Worm (Caenorhabditis elegans) whole organism, L1 larva: ENCODE measurements around the gene gdi-1.

Experiments used
- C16A3.4 ChIP-seq: fragments of 150-350 bp; optimal IDR thresholded peaks from 2 replicates; lab custom pipeline; 2014; ENCODE audit warnings: missing biosample characterization, missing genetic modification characterization
- alr-1 ChIP-seq: fragments of 200-800 bp; sonication (Bioruptor generic); optimal IDR thresholded peaks from 2 replicates; lab custom pipeline; 2018; ENCODE audit warnings: borderline replicate concordance, mild to moderate bottlenecking, missing genetic modification characterization, missing compliant biosample characterization
- aly-2 ChIP-seq: fragments of 150-350 bp; optimal IDR thresholded peaks from 2 replicates; lab custom pipeline; 2014; ENCODE audit warnings: missing biosample characterization, missing genetic modification characterization
- ama-1 ChIP-seq: fragments of 150-350 bp; optimal IDR thresholded peaks from 2 replicates; lab custom pipeline; 2014
- blmp-1 ChIP-seq: fragments of 150-350 bp; optimal IDR thresholded peaks from 2 replicates; lab custom pipeline; 2014; ENCODE audit warnings: missing biosample characterization, missing genetic modification characterization
- ceh-63 ChIP-seq: fragments of 200-800 bp; sonication (Bioruptor generic); optimal IDR thresholded peaks from 2 replicates; lab custom pipeline; 2018; ENCODE audit warnings: mild to moderate bottlenecking, missing genetic modification characterization, missing compliant biosample characterization
- ceh-8 ChIP-seq: fragments of 200-800 bp; sonication (Bioruptor generic); optimal IDR thresholded peaks from 2 replicates; lab custom pipeline; 2018; ENCODE audit warnings: mild to moderate bottlenecking, missing genetic modification characterization, moderate library complexity, missing compliant biosample characterization
- ceh-88 ChIP-seq: fragments of 200-800 bp; sonication (Bioruptor generic); IDR thresholded peaks from 2 replicates; pipeline ENCODE4 v1.3.6; 2022; ENCODE audit warnings: missing genetic modification characterization, missing compliant biosample characterization
- ceh-90 ChIP-seq: sonication (generic microtip); optimal IDR thresholded peaks from 2 replicates; lab custom pipeline; 2016; ENCODE audit warnings: missing genetic modification characterization, missing compliant biosample characterization
- dsc-1 ChIP-seq: sonication (generic microtip); optimal IDR thresholded peaks from 2 replicates; lab custom pipeline; 2016; ENCODE audit warnings: mild to moderate bottlenecking, missing genetic modification characterization, missing compliant biosample characterization
- efl-3 ChIP-seq: fragments of 200-800 bp; sonication (Bioruptor generic); optimal IDR thresholded peaks from 2 replicates; lab custom pipeline; 2018; ENCODE audit warnings: mild to moderate bottlenecking, missing genetic modification characterization, missing compliant biosample characterization
- egl-27 ChIP-seq, 2 experiments: fragments of 150-350 bp in 1 of 2; sonication (generic microtip); optimal IDR thresholded peaks; 3 replicates each; lab custom pipeline; 2017 to 2018; ENCODE audit warnings: missing biosample characterization in 2 of 2, missing genetic modification characterization in 2 of 2, missing genetic modification reagents in 2 of 2
- elt-2 ChIP-seq: sonication (generic microtip); optimal IDR thresholded peaks from 2 replicates; lab custom pipeline; 2016; ENCODE audit warnings: missing genetic modification characterization, mild to moderate bottlenecking, inconsistent platforms, missing compliant biosample characterization, missing genetic modification reagents
- elt-3 ChIP-seq, 6 experiments: fragments of 150-350 bp in 1 of 6; sonication (generic microtip); optimal IDR thresholded peaks; 2 replicates each; lab custom pipeline; 2017 to 2018; ENCODE audit warnings: missing biosample characterization in 6 of 6, missing genetic modification characterization in 6 of 6, inconsistent platforms in 1 of 6
- ets-5 ChIP-seq: fragments of 200-800 bp; sonication (Bioruptor generic); IDR thresholded peaks from 2 replicates; pipeline ENCODE4 v1.3.6; 2022; ENCODE audit warnings: missing genetic modification characterization, missing compliant biosample characterization
- fkh-10 ChIP-seq: sonication (generic microtip); optimal IDR thresholded peaks from 2 replicates; lab custom pipeline; 2017; ENCODE audit warnings: missing biosample characterization, missing genetic modification reagents, missing genetic modification characterization
- fkh-8 ChIP-seq: sonication (generic microtip); optimal IDR thresholded peaks from 2 replicates; lab custom pipeline; 2016; ENCODE audit warnings: mild to moderate bottlenecking, missing genetic modification characterization, missing compliant biosample characterization
- fos-1 ChIP-seq: fragments of 150-350 bp; optimal IDR thresholded peaks from 2 replicates; lab custom pipeline; 2014; ENCODE audit warnings: missing biosample characterization, missing genetic modification characterization
- grh-1 ChIP-seq: fragments of 200-800 bp; sonication (Bioruptor generic); IDR thresholded peaks from 2 replicates; pipeline ENCODE4 v1.3.6; 2022; ENCODE audit warnings: missing genetic modification reagents, missing genetic modification characterization, missing compliant biosample characterization
- hlh-17 ChIP-seq: fragments of 200-800 bp; sonication (Bioruptor generic); optimal IDR thresholded peaks from 2 replicates; lab custom pipeline; 2018; ENCODE audit warnings: missing genetic modification characterization, mild to moderate bottlenecking, missing compliant biosample characterization, moderate library complexity, borderline replicate concordance
- hlh-4 ChIP-seq: sonication (generic microtip); optimal IDR thresholded peaks from 2 replicates; lab custom pipeline; 2016; ENCODE audit warnings: mild to moderate bottlenecking, missing genetic modification characterization, missing compliant biosample characterization
- hpl-2 ChIP-seq: fragments of 150-350 bp; optimal IDR thresholded peaks from 2 replicates; lab custom pipeline; 2014; ENCODE audit warnings: missing biosample characterization, missing genetic modification reagents, missing genetic modification characterization
- irx-1 ChIP-seq: sonication (generic microtip); optimal IDR thresholded peaks from 2 replicates; lab custom pipeline; 2016; ENCODE audit warnings: missing genetic modification characterization, missing compliant biosample characterization
- isw-1 ChIP-seq: fragments of 200-800 bp; sonication (Bioruptor generic); IDR thresholded peaks from 2 replicates; pipeline ENCODE4 v1.3.6; 2022; ENCODE audit warnings: missing genetic modification characterization, missing compliant biosample characterization
- lin-13 ChIP-seq: fragments of 150-350 bp; optimal IDR thresholded peaks from 2 replicates; lab custom pipeline; 2014; ENCODE audit warnings: missing biosample characterization, missing genetic modification reagents, missing genetic modification characterization
- lin-35 ChIP-seq, 2 experiments: fragments of 150-350 bp; optimal IDR thresholded peaks; 2 replicates each; lab custom pipeline; 2014; ENCODE audit warnings: missing biosample characterization in 2 of 2, missing genetic modification characterization in 2 of 2, missing genetic modification reagents in 2 of 2
- lin-39 ChIP-seq: fragments of 150-350 bp; optimal IDR thresholded peaks from 2 replicates; lab custom pipeline; 2014; ENCODE audit warnings: missing biosample characterization, missing genetic modification reagents, missing genetic modification characterization
- mab-9 ChIP-seq: fragments of 200-800 bp; sonication (Bioruptor generic); IDR thresholded peaks from 2 replicates; pipeline ENCODE4 v1.3.6; 2022; ENCODE audit warnings: missing genetic modification reagents, missing genetic modification characterization, missing compliant biosample characterization
- mdl-1 ChIP-seq, 2 experiments: fragments of 150-350 bp; optimal IDR thresholded peaks; 2 replicates each; lab custom pipeline; 2014 to 2017; ENCODE audit warnings: missing biosample characterization in 2 of 2, missing genetic modification characterization in 2 of 2, inconsistent platforms in 1 of 2
- mef-2 ChIP-seq: fragments of 150-350 bp; optimal IDR thresholded peaks from 2 replicates; lab custom pipeline; 2014; ENCODE audit warnings: missing biosample characterization, missing genetic modification characterization
- mep-1 ChIP-seq: fragments of 150-350 bp; optimal IDR thresholded peaks from 2 replicates; lab custom pipeline; 2014; ENCODE audit warnings: missing biosample characterization, missing genetic modification characterization
- nhr-19 ChIP-seq: fragments of 200-800 bp; sonication (Bioruptor generic); conservative IDR thresholded peaks from 2 replicates; pipeline ENCODE4 v1.3.6; 2022; ENCODE audit warnings: missing genetic modification characterization, missing compliant biosample characterization
- nhr-20 ChIP-seq: sonication (generic microtip); optimal IDR thresholded peaks from 2 replicates; lab custom pipeline; 2016; ENCODE audit warnings: mild to moderate bottlenecking, missing genetic modification characterization, missing compliant biosample characterization
- nhr-28 ChIP-seq: fragments of 150-350 bp; optimal IDR thresholded peaks from 2 replicates; lab custom pipeline; 2014; ENCODE audit warnings: missing biosample characterization, missing genetic modification characterization
- nhr-47 ChIP-seq: sonication (generic microtip); optimal IDR thresholded peaks from 2 replicates; lab custom pipeline; 2016; ENCODE audit warnings: mild to moderate bottlenecking, missing genetic modification characterization, moderate library complexity, missing compliant biosample characterization
- nhr-71 ChIP-seq: sonication (generic microtip); optimal IDR thresholded peaks from 2 replicates; lab custom pipeline; 2016; ENCODE audit warnings: mild to moderate bottlenecking, missing genetic modification characterization, moderate library complexity, missing compliant biosample characterization
- nhr-85 ChIP-seq: sonication (generic microtip); peaks from one replicate; lab custom pipeline; 2016; ENCODE audit warnings: missing genetic modification characterization, inconsistent platforms, missing compliant biosample characterization
- pax-3 ChIP-seq: fragments of 200-800 bp; sonication (Bioruptor generic); optimal IDR thresholded peaks from 2 replicates; lab custom pipeline; 2018; ENCODE audit warnings: mild to moderate bottlenecking, missing genetic modification characterization, moderate library complexity, missing compliant biosample characterization
- pqm-1 ChIP-seq: sonication (generic microtip); optimal IDR thresholded peaks from 3 replicates; lab custom pipeline; 2017; ENCODE audit warnings: missing biosample characterization, missing genetic modification characterization
- rnt-1 ChIP-seq: sonication (generic microtip); optimal IDR thresholded peaks from 2 replicates; lab custom pipeline; 2016; ENCODE audit warnings: mild to moderate bottlenecking, missing genetic modification characterization, moderate library complexity, missing compliant biosample characterization
- skn-1 ChIP-seq: fragments of 150-350 bp; optimal IDR thresholded peaks from 2 replicates; lab custom pipeline; 2014; ENCODE audit warnings: missing biosample characterization, missing genetic modification characterization
- snpc-4 ChIP-seq: fragments of 150-350 bp; optimal IDR thresholded peaks from 2 replicates; lab custom pipeline; 2014; ENCODE audit warnings: missing biosample characterization, missing genetic modification characterization
- snu-23 ChIP-seq: sonication (generic microtip); optimal IDR thresholded peaks from 2 replicates; lab custom pipeline; 2016; ENCODE audit warnings: missing genetic modification characterization, missing compliant biosample characterization
- sox-4 ChIP-seq: sonication (generic microtip); optimal IDR thresholded peaks from 2 replicates; lab custom pipeline; 2016; ENCODE audit warnings: missing genetic modification characterization, missing compliant biosample characterization
- sptf-1 ChIP-seq: fragments of 150-350 bp; optimal IDR thresholded peaks from 2 replicates; lab custom pipeline; 2014; ENCODE audit warnings: missing biosample characterization, missing genetic modification characterization
- sup-37 ChIP-seq: fragments of 200-800 bp; sonication (Bioruptor generic); optimal IDR thresholded peaks from 2 replicates; lab custom pipeline; 2018; ENCODE audit warnings: mild to moderate bottlenecking, missing genetic modification characterization, missing compliant biosample characterization
- swsn-7 ChIP-seq: sonication (generic microtip); optimal IDR thresholded peaks from 2 replicates; lab custom pipeline; 2016; ENCODE audit warnings: missing genetic modification characterization, missing compliant biosample characterization
- unc-30 ChIP-seq: sonication (generic microtip); optimal IDR thresholded peaks from 2 replicates; lab custom pipeline; 2017; ENCODE audit warnings: missing biosample characterization, missing genetic modification characterization
- unc-62 ChIP-seq: fragments of 150-350 bp; optimal IDR thresholded peaks from 2 replicates; lab custom pipeline; 2014; ENCODE audit warnings: missing biosample characterization, missing genetic modification reagents, missing genetic modification characterization
- unc-86 ChIP-seq: sonication (generic microtip); optimal IDR thresholded peaks from 2 replicates; lab custom pipeline; 2016; ENCODE audit warnings: missing genetic modification characterization, missing compliant biosample characterization
- zag-1 ChIP-seq: fragments of 150-350 bp; optimal IDR thresholded peaks from 2 replicates; lab custom pipeline; 2014; ENCODE audit warnings: missing biosample characterization, missing genetic modification characterization
- zip-4 ChIP-seq: fragments of 200-800 bp; sonication (Bioruptor generic); optimal IDR thresholded peaks from 2 replicates; lab custom pipeline; 2018; ENCODE audit warnings: mild to moderate bottlenecking, missing genetic modification characterization, moderate library complexity, missing compliant biosample characterization
- ztf-11 ChIP-seq, 2 experiments: sonication (generic microtip); optimal IDR thresholded peaks; 2 replicates each; lab custom pipeline; 2016 to 2017; ENCODE audit warnings: missing genetic modification characterization in 2 of 2, missing biosample characterization in 1 of 2, missing compliant biosample characterization in 1 of 2
- ztf-4 ChIP-seq: fragments of 150-350 bp; optimal IDR thresholded peaks from 2 replicates; lab custom pipeline; 2014; ENCODE audit warnings: missing biosample characterization, missing genetic modification characterization

Gene gdi-1

DNA sequence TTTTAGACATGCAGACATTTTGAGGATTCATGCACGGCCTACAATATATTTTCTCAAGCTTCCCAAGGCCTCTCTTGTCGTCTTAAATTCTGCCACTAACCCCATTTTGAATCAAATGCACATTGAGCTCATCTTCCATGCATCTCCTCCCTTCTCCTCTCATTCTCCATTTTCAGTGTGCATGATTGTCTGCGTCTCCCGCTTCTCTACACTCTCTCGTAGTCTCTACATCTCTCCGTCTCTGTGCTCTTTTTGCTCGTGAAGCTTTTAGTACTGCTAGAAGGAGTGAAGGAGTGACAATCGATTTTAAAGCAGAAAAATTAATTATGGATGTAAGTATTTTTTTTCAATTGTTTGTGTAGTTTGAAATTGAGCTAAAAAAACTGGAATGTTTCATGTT lies 44.2 kb upstream of the gdi-1 start, which contains the start of gene Y57G11C.22 (continued):
- TF ChIP-seq mef-2 (no peak), rnt-1 (tag; lab: Kevin White, UChicago) (no peak), pqm-1 (tag; lab: Kevin White, UChicago) (no peak), hpl-2 (GFP tag; lab: Kevin White, UChicago) (no peak), nhr-71 (tag; lab: Kevin White, UChicago) (peak; percentile 63), mab-9 (GFP tag; lab: Robert Waterston, UW) (no peak), ceh-90 (no peak), alr-1 (tag; lab: Kevin White, UChicago) (no peak), sup-37 (GFP tag; lab: Kevin White, UChicago) (no peak), unc-86 (tag; lab: Kevin White, UChicago) (peak; percentile 63), sox-4 (tag; lab: Kevin White, UChicago) (peak; percentile 14), zag-1 (tag; lab: Kevin White, UChicago) (no peak), nhr-47 (tag; lab: Kevin White, UChicago) (peak; percentile 67), ceh-88 (GFP tag; lab: Robert Waterston, UW) (no peak), mep-1 (tag; lab: Kevin White, UChicago) (peak; percentile 44), irx-1 (tag; lab: Kevin White, UChicago) (no peak), aly-2 (tag; lab: Kevin White, UChicago) (no peak), zip-4 (GFP tag; lab: Kevin White, UChicago) (no peak), mdl-1 (tag; optimal IDR thresholded peaks at IDR 0.05; lab: Kevin White, UChicago) (no peak), swsn-7 (tag; lab: Kevin White, UChicago) (peak; percentile 72), elt-2 (tag; lab: Kevin White, UChicago) (no peak), ets-5 (GFP tag; lab: Robert Waterston, UW) (no peak), nhr-85 (no peak), lin-35 (GFP tag; optimal IDR thresholded peaks at IDR 0.05; lab: Kevin White, UChicago) (no peak), pax-3 (peak; percentile 5), fos-1 (tag; lab: Kevin White, UChicago) (no peak), lin-13 (GFP tag; lab: Kevin White, UChicago) (no peak), dsc-1 (tag; lab: Kevin White, UChicago) (peak; percentile 79), egl-27 (tag; optimal IDR thresholded peaks at IDR 0.05; lab: Kevin White, UChicago) (no peak), ztf-4 (tag; lab: Kevin White, UChicago) (no peak), isw-1 (GFP tag; lab: Robert Waterston, UW) (no peak; the same call in 1 of the 2 replicates), nhr-20 (peak; percentile 5), snpc-4 (no peak), fkh-10 (GFP tag; lab: Kevin White, UChicago) (no peak), skn-1 (no peak), nhr-19 (GFP tag; lab: Robert Waterston, UW) (peak; percentile 29), elt-3 (tag; optimal IDR thresholded peaks at IDR 0.05; lab: Kevin White, UChicago) (no peak), blmp-1 (tag; lab: Kevin White, UChicago) (no peak), nhr-28 (tag; lab: Kevin White, UChicago) (no peak), hlh-4 (no peak), hlh-17 (no peak), ceh-8 (GFP tag; lab: Kevin White, UChicago) (no peak), C16A3.4 (tag; lab: Kevin White, UChicago) (no peak), lin-39 (no peak), ceh-63 (no peak), snu-23 (peak; percentile 62), sptf-1 (tag; lab: Kevin White, UChicago) (no peak), ztf-11 (tag; optimal IDR thresholded peaks at IDR 0.05; lab: Kevin White, UChicago) (no peak), ama-1 (lab: Kevin White, UChicago) (no peak), grh-1 (GFP tag; lab: Robert Waterston, UW) (no peak), unc-30 (no peak), efl-3 (no peak), fkh-8 (tag; lab: Kevin White, UChicago) (peak; percentile 39), unc-62 (GFP tag; lab: Kevin White, UChicago) (no peak)
